Fruit fly (Drosophila melanogaster): ENCODE data around the gene CG8360.

The CG8360 gene

dm6 chr2L:8196757-8197530 lies 15.8 kb upstream of the CG8360 start, which contains the start of the genes CG8475 and CG8460 (continued):
- TF ChIP-seq knrl (GFP tag; IDR thresholded peaks at IDR 0.05; ENCODE audit: partially characterized antibody): 0 out of 3 replicates have a peak, but pooled peaks have one; percentile 36
- no peak for TF ChIP-seq CG2199 (GFP tag; IDR thresholded peaks at IDR 0.05)
- no peak for TF ChIP-seq BtbVII (GFP tag; optimal IDR thresholded peaks at IDR 0.05)
- peak; percentile 41 for TF ChIP-seq Scr (GFP tag; IDR thresholded peaks at IDR 0.05; ENCODE audit: partially characterized antibody)
- TF ChIP-seq otp (GFP tag; IDR thresholded peaks at IDR 0.05): no peak
- TF ChIP-seq sens-2 (GFP tag; IDR thresholded peaks at IDR 0.05): no peak
- peak; percentile 70 for TF ChIP-seq Med (GFP tag)
- TF ChIP-seq Trl (optimal IDR thresholded peaks at IDR 0.05): no peak
- TF ChIP-seq Trl (GFP tag; optimal IDR thresholded peaks at IDR 0.05): no peak
- no peak for TF ChIP-seq sob (GFP tag; IDR thresholded peaks at IDR 0.05)
- peak; percentile 48 for TF ChIP-seq CG10267 (tag; optimal IDR thresholded peaks at IDR 0.05)
- TF ChIP-seq so (GFP tag; IDR thresholded peaks at IDR 0.05): no peak; the same call in 2 of the 3 replicates
- TF ChIP-seq dan (GFP tag; IDR thresholded peaks at IDR 0.05): no peak
- TF ChIP-seq Asciz (GFP tag; optimal IDR thresholded peaks at IDR 0.05): no peak
- no peak for TF ChIP-seq CG6175 (GFP tag; IDR thresholded peaks at IDR 0.05)
- TF ChIP-seq gt (GFP tag; IDR thresholded peaks at IDR 0.05): no peak
- TF ChIP-seq hbn (GFP tag; IDR thresholded peaks at IDR 0.05; ENCODE audit: partially characterized antibody): no peak; the same call in 1 of the 2 replicates
- TF ChIP-seq CG7556 (GFP tag; optimal IDR thresholded peaks at IDR 0.05): no peak
- TF ChIP-seq CG15073 (GFP tag; optimal IDR thresholded peaks at IDR 0.05): no peak
- no peak for TF ChIP-seq dati (GFP tag; IDR thresholded peaks at IDR 0.05)
- TF ChIP-seq CG17829 (tag; optimal IDR thresholded peaks at IDR 0.05): no peak
- TF ChIP-seq CG12659 (GFP tag; optimal IDR thresholded peaks at IDR 0.05): no peak
- no peak for TF ChIP-seq Adf1 (GFP tag; IDR thresholded peaks at IDR 0.05)
- TF ChIP-seq CkIIα-i1 (GFP tag; IDR thresholded peaks at IDR 0.05): no peak
- TF ChIP-seq prd (optimal IDR thresholded peaks at IDR 0.05): no peak
- no peak for TF ChIP-seq prd (GFP tag; IDR thresholded peaks at IDR 0.05)
- TF ChIP-seq MBD-R2 (GFP tag; IDR thresholded peaks at IDR 0.05): peak; percentile 51; the same call in 1 of the 2 replicates
- no peak for TF ChIP-seq sug (tag; optimal IDR thresholded peaks at IDR 0.05)
- no peak for TF ChIP-seq psq (GFP tag; optimal IDR thresholded peaks at IDR 0.05)
- no peak for TF ChIP-seq her (GFP tag; optimal IDR thresholded peaks at IDR 0.05)
- no peak for TF ChIP-seq CG16779 (GFP tag; IDR thresholded peaks at IDR 0.05)
- TF ChIP-seq CG16813 (GFP tag; IDR thresholded peaks at IDR 0.05; ENCODE audit: partially characterized antibody): no peak
- no peak for TF ChIP-seq CTCF (GFP tag; optimal IDR thresholded peaks at IDR 0.05)
- no peak for TF ChIP-seq Oaz (GFP tag; IDR thresholded peaks at IDR 0.05)
- TF ChIP-seq CG12769 (tag; optimal IDR thresholded peaks at IDR 0.05): no peak
- TF ChIP-seq ind (GFP tag; optimal IDR thresholded peaks at IDR 0.05): no peak
- no peak for TF ChIP-seq HLH3B (GFP tag; IDR thresholded peaks at IDR 0.05)
- peak; percentile 83 for TF ChIP-seq ERR (GFP tag; optimal IDR thresholded peaks at IDR 0.05)
- TF ChIP-seq CG10462 (GFP tag; optimal IDR thresholded peaks at IDR 0.05): no peak
- TF ChIP-seq CG31441 (GFP tag; IDR thresholded peaks at IDR 0.05): no peak
- no peak for TF ChIP-seq run (tag; optimal IDR thresholded peaks at IDR 0.05)
- TF ChIP-seq cg (GFP tag; optimal IDR thresholded peaks at IDR 0.05): no peak
- no peak for TF ChIP-seq CG11456 (GFP tag; IDR thresholded peaks at IDR 0.05)
- no peak for TF ChIP-seq wor (GFP tag; IDR thresholded peaks at IDR 0.05)
- TF ChIP-seq pho (GFP tag; optimal IDR thresholded peaks at IDR 0.05): no peak
- TF ChIP-seq CG9797 (GFP tag; optimal IDR thresholded peaks at IDR 0.05): peak; percentile 39
- no peak for TF ChIP-seq oc (tag; optimal IDR thresholded peaks at IDR 0.05)
- no peak for TF ChIP-seq CG11723 (GFP tag; optimal IDR thresholded peaks at IDR 0.05)
- TF ChIP-seq sd (tag; optimal IDR thresholded peaks at IDR 0.05): no peak
- TF ChIP-seq ac (GFP tag; optimal IDR thresholded peaks at IDR 0.05): no peak
- TF ChIP-seq dm (GFP tag; optimal IDR thresholded peaks at IDR 0.05): no peak
- TF ChIP-seq CG8281 (tag; optimal IDR thresholded peaks at IDR 0.05): no peak
